Fruit fly (Drosophila melanogaster) whole organism, prepupa: ENCODE data around the gene MsrA.

Experiments
- Blimp-1 ChIP-seq: fragments of 200-800 bp; sonication (Bioruptor generic); optimal IDR thresholded peaks from 3 replicates; lab custom pipeline; 2017; ENCODE audit warnings: missing biosample characterization, missing genetic modification characterization, mild to moderate bottlenecking, moderate library complexity, missing genetic modification reagents
- CG10669 ChIP-seq: fragments of 200-800 bp; sonication (Bioruptor generic); optimal IDR thresholded peaks from 3 replicates; lab custom pipeline; 2018; ENCODE audit warnings: missing biosample characterization, mild to moderate bottlenecking, missing genetic modification characterization, moderate library complexity
- CG11294 ChIP-seq: fragments of 200-800 bp; sonication (Bioruptor generic); IDR thresholded peaks from 2 replicates; pipeline ENCODE4 v1.3.6; 2022; ENCODE audit warnings: missing biosample characterization, missing genetic modification characterization
- CG11902 ChIP-seq: fragments of 200-800 bp; sonication (Bioruptor generic); optimal IDR thresholded peaks from 3 replicates; lab custom pipeline; 2016; ENCODE audit warnings: missing biosample characterization, missing genetic modification characterization
- CG15336 ChIP-seq: fragments of 200-800 bp; sonication (Bioruptor generic); IDR thresholded peaks from 2 replicates; pipeline ENCODE4 v1.3.6; 2022; ENCODE audit warnings: missing biosample characterization, missing genetic modification characterization
- CG1621 ChIP-seq: fragments of 200-800 bp; sonication (Bioruptor generic); optimal IDR thresholded peaks from 3 replicates; lab custom pipeline; 2018; ENCODE audit warnings: missing biosample characterization, mild to moderate bottlenecking, missing genetic modification characterization
- CG32006 ChIP-seq: fragments of 200-800 bp; sonication (Bioruptor generic); optimal IDR thresholded peaks from 3 replicates; lab custom pipeline; 2017; ENCODE audit warnings: missing biosample characterization, mild to moderate bottlenecking, missing genetic modification characterization
- CG34406 ChIP-seq: fragments of 200-800 bp; sonication (Bioruptor generic); optimal IDR thresholded peaks from 3 replicates; lab custom pipeline; 2016; ENCODE audit warnings: missing biosample characterization, missing genetic modification characterization
- CG4318 ChIP-seq: fragments of 200-800 bp; sonication (Bioruptor generic); optimal IDR thresholded peaks from 3 replicates; lab custom pipeline; 2017; ENCODE audit warnings: missing biosample characterization, mild to moderate bottlenecking, missing genetic modification characterization
- CG6163 ChIP-seq: fragments of 200-800 bp; sonication (Bioruptor generic); IDR thresholded peaks from 3 replicates; pipeline ENCODE4 v1.3.6; 2022; ENCODE audit warnings: missing biosample characterization, missing genetic modification characterization
- CG6808 ChIP-seq: fragments of 200-800 bp; sonication (Bioruptor generic); optimal IDR thresholded peaks from 3 replicates; lab custom pipeline; 2017; ENCODE audit warnings: missing biosample characterization, missing genetic modification characterization, mild to moderate bottlenecking, moderate library complexity, missing genetic modification reagents
- CG8119 ChIP-seq: fragments of 200-800 bp; sonication (Bioruptor generic); IDR thresholded peaks from 3 replicates; pipeline ENCODE4 v1.3.6; 2022; ENCODE audit warnings: missing biosample characterization, missing genetic modification characterization
- CG8319 ChIP-seq: fragments of 200-800 bp; sonication (Bioruptor generic); optimal IDR thresholded peaks from 3 replicates; lab custom pipeline; 2016; ENCODE audit warnings: missing biosample characterization, missing genetic modification characterization
- Eip78C ChIP-seq: fragments of 200-800 bp; sonication (Bioruptor generic); peaks from one replicate; lab custom pipeline; 2016; ENCODE audit warnings: missing biosample characterization, missing genetic modification characterization
- Eip93F ChIP-seq: fragments of 200-800 bp; sonication (Bioruptor generic); optimal IDR thresholded peaks from 2 replicates; lab custom pipeline; 2016; ENCODE audit warnings: missing biosample characterization, mild to moderate bottlenecking, missing genetic modification characterization
- Ets96B ChIP-seq: fragments of 200-800 bp; optimal IDR thresholded peaks from 2 replicates; lab custom pipeline; 2019; ENCODE audit warnings: missing biosample characterization, mild to moderate bottlenecking, missing genetic modification characterization, moderate library complexity
- Hr4 ChIP-seq: fragments of 200-800 bp; sonication (Bioruptor generic); optimal IDR thresholded peaks from 3 replicates; lab custom pipeline; 2016; ENCODE audit warnings: missing biosample characterization, missing genetic modification characterization
- Lpt ChIP-seq: fragments of 200-800 bp; sonication (Bioruptor generic); optimal IDR thresholded peaks from 3 replicates; lab custom pipeline; 2016; ENCODE audit warnings: missing biosample characterization, missing genetic modification characterization
- Met ChIP-seq: fragments of 200-800 bp; sonication (Bioruptor generic); optimal IDR thresholded peaks from 3 replicates; lab custom pipeline; 2016; ENCODE audit warnings: missing biosample characterization, missing genetic modification characterization
- Smox ChIP-seq: fragments of 200-800 bp; sonication (Bioruptor generic); optimal IDR thresholded peaks from 3 replicates; lab custom pipeline; 2016; ENCODE audit warnings: missing biosample characterization, missing genetic modification characterization
- Sox14 ChIP-seq: fragments of 200-800 bp; sonication (Bioruptor generic); optimal IDR thresholded peaks from 3 replicates; lab custom pipeline; 2016; ENCODE audit warnings: missing biosample characterization, missing genetic modification characterization
- Sox15 ChIP-seq: fragments of 200-800 bp; sonication (Bioruptor generic); optimal IDR thresholded peaks from 3 replicates; lab custom pipeline; 2016; ENCODE audit warnings: missing biosample characterization, missing genetic modification characterization
- achi ChIP-seq: fragments of 200-800 bp; sonication (Bioruptor generic); optimal IDR thresholded peaks from 3 replicates; lab custom pipeline; 2016; ENCODE audit warnings: missing biosample characterization, missing genetic modification characterization
- acj6 ChIP-seq: fragments of 200-800 bp; sonication (Bioruptor generic); optimal IDR thresholded peaks from 3 replicates; lab custom pipeline; 2016; ENCODE audit warnings: missing biosample characterization, missing genetic modification characterization
- dac ChIP-seq: fragments of 200-800 bp; sonication (Bioruptor generic); optimal IDR thresholded peaks from 2 replicates; lab custom pipeline; 2017; ENCODE audit warnings: missing biosample characterization, mild to moderate bottlenecking, missing genetic modification characterization
- dsx ChIP-seq: fragments of 200-800 bp; optimal IDR thresholded peaks from 3 replicates; lab custom pipeline; 2019; ENCODE audit warnings: missing biosample characterization, mild to moderate bottlenecking, missing genetic modification characterization, moderate library complexity; ENCODE audit not compliant: poor library complexity, severe bottlenecking
- eg ChIP-seq: fragments of 200-800 bp; sonication (Bioruptor generic); IDR thresholded peaks from 3 replicates; pipeline ENCODE4 v1.3.6; 2022; ENCODE audit warnings: missing biosample characterization, missing genetic modification characterization
- esn ChIP-seq: fragments of 200-800 bp; sonication (Bioruptor generic); optimal IDR thresholded peaks from 2 replicates; lab custom pipeline; 2016; ENCODE audit warnings: missing biosample characterization, mild to moderate bottlenecking, missing genetic modification characterization, moderate library complexity
- fd59A ChIP-seq: fragments of 200-800 bp; sonication (Bioruptor generic); optimal IDR thresholded peaks from 2 replicates; lab custom pipeline; 2017; ENCODE audit warnings: missing biosample characterization, mild to moderate bottlenecking, missing genetic modification characterization, missing genetic modification reagents
- fd85E ChIP-seq: fragments of 200-800 bp; sonication (Bioruptor generic); optimal IDR thresholded peaks from 3 replicates; lab custom pipeline; 2016; ENCODE audit warnings: missing biosample characterization, missing genetic modification characterization
- lz ChIP-seq: fragments of 200-800 bp; sonication (Bioruptor generic); optimal IDR thresholded peaks from 3 replicates; lab custom pipeline; 2016; ENCODE audit warnings: missing biosample characterization, missing genetic modification characterization
- net ChIP-seq: fragments of 200-800 bp; sonication (Bioruptor generic); optimal IDR thresholded peaks from 3 replicates; lab custom pipeline; 2016; ENCODE audit warnings: missing biosample characterization, missing genetic modification characterization
- pdm3 ChIP-seq: fragments of 200-800 bp; sonication (Bioruptor generic); optimal IDR thresholded peaks from 3 replicates; lab custom pipeline; 2016; ENCODE audit warnings: missing biosample characterization, missing genetic modification characterization
- spab ChIP-seq: fragments of 200-800 bp; sonication (Bioruptor generic); optimal IDR thresholded peaks from 2 replicates; lab custom pipeline; 2017; ENCODE audit warnings: missing biosample characterization, mild to moderate bottlenecking, missing genetic modification characterization, missing genetic modification reagents
- ss ChIP-seq, 2 experiments: fragments of 200-800 bp; sonication (Bioruptor generic); optimal IDR thresholded peaks; 2 replicates in 1 of 2; 3 replicates in 1 of 2; lab custom pipeline; 2017 to 2018; ENCODE audit warnings: mild to moderate bottlenecking in 2 of 2, missing biosample characterization in 2 of 2, missing genetic modification characterization in 2 of 2, moderate library complexity in 1 of 2
- vri ChIP-seq: fragments of 200-800 bp; sonication (Bioruptor generic); optimal IDR thresholded peaks from 3 replicates; lab custom pipeline; 2016; ENCODE audit warnings: missing biosample characterization, mild to moderate bottlenecking, missing genetic modification characterization

Gene MsrA

DNA sequence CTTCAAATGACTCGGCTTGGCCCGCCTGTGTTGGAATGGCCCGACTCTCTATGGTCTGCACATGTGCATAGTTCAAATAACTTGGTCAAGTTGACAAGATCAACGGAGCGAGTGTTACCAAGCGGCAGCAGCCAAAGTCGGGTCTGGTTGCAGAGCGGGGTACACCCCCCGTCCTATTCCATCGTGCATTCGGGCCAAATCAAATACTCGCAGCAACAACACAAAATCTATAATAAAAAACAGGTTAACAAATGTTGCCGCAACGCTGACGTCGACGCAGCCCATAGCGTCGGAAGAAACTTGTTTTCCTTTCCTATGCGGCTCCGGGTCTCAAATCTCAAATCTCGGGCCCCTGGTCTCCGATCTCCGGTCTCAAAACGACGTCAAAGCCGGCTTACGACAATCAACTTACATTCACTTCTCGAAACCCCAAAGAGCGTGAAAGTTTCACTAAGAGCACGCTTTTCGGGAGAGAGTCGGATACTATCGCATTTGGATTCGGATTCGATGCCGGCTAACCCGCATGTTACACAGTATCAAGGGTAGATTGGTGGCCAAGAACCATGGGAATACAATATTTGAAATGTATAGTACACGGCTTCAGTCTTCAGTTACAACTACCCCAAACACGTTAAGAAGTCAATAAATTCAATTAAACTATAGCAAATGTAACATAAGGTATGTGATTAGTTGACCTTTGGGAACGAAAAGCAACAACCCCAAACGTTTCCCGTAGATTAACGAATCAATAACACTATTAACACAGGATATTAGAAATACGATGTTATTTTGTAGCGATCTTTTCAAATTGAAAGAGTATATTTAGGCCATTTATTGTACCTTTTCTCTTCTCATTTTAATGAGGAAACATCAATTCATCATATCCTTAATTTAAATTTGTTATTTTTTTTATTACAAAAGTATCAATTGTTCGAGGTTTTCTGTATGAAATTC is 23.7 kb downstream of the MsrA start (continued):
- peak; percentile 78 for TF ChIP-seq CG6808 (GFP tag; lab: Kevin White, UChicago)
- peak; percentile 11 for TF ChIP-seq dsx (GFP tag; lab: Kevin White, UChicago)
- TF ChIP-seq Met (GFP tag; lab: Kevin White, UChicago) = peak; percentile 75
- peak; percentile 28; the same call in 1 of the 2 replicates for TF ChIP-seq CG15336
- TF ChIP-seq Ets96B (tag; lab: Kevin White, UChicago) = peak; percentile 62
- TF ChIP-seq Sox15 (GFP tag; lab: Kevin White, UChicago) = peak; percentile 76
- peak; percentile 82 for TF ChIP-seq fd59A (GFP tag; lab: Kevin White, UChicago)
- TF ChIP-seq CG32006 (GFP tag; lab: Kevin White, UChicago) = peak; percentile 90
- peak; percentile 87 for TF ChIP-seq esn (GFP tag; lab: Kevin White, UChicago)
- peak; percentile 34 for TF ChIP-seq Blimp-1 (GFP tag; lab: Kevin White, UChicago)
- no peak for TF ChIP-seq fd85E (GFP tag; lab: Kevin White, UChicago)
- peak; percentile 79 for TF ChIP-seq Hr4 (GFP tag; lab: Kevin White, UChicago)
- TF ChIP-seq net = peak; percentile 79
- peak; percentile 60 for TF ChIP-seq CG10669
- peak; percentile 80 for TF ChIP-seq Smox (GFP tag; lab: Kevin White, UChicago)
- peak; percentile 8; the same call in 1 of the 3 replicates for TF ChIP-seq CG6163
- peak; percentile 24 for TF ChIP-seq vri (GFP tag; lab: Kevin White, UChicago)
- peak; percentile 79 for TF ChIP-seq pdm3 (GFP tag; lab: Kevin White, UChicago)
- TF ChIP-seq CG8319 (GFP tag; lab: Kevin White, UChicago) = peak; percentile 44
- TF ChIP-seq lz (GFP tag; lab: Kevin White, UChicago) = peak; percentile 79
- TF ChIP-seq CG4318 (GFP tag; lab: Kevin White, UChicago) = peak; percentile 60
- TF ChIP-seq CG11902 (GFP tag; lab: Kevin White, UChicago) = peak; percentile 32
- peak; percentile 48 for TF ChIP-seq Lpt (GFP tag; lab: Kevin White, UChicago)
- peak; percentile 67 for TF ChIP-seq achi (GFP tag; lab: Kevin White, UChicago)
- TF ChIP-seq spab = peak; percentile 70
- TF ChIP-seq CG34406 (GFP tag; lab: Kevin White, UChicago) = peak; percentile 76
- TF ChIP-seq Sox14 (GFP tag; lab: Kevin White, UChicago) = peak; percentile 77

- TF ChIP-seq eg (GFP tag; lab: Robert Waterston, UW) (peak; percentile 13; the same call in 2 of the 3 replicates), CG1621 (tag; lab: Kevin White, UChicago) (peak; percentile 17), CG6163 (peak; percentile 18; the same call in 1 of the 3 replicates), acj6 (no peak)
These were observed 24.4 kb downstream of the MsrA start, which contains the start of gene CrebA for dm6 chr3L:15535228-15535598. CrebA (plus strand) TSS chr3L:15535395.

dm6 chr3L:15535800-15536225 is 25.0 kb downstream of the MsrA start:
- TF ChIP-seq Eip93F (peak; percentile 23), dsx (GFP tag; lab: Kevin White, UChicago) (peak; percentile 83), dac (no peak), Sox14 (GFP tag; lab: Kevin White, UChicago) (no peak), CG1621 (tag; lab: Kevin White, UChicago) (peak; percentile 3), Eip78C (GFP tag; lab: Kevin White, UChicago) (peak; percentile 29), Blimp-1 (GFP tag; lab: Kevin White, UChicago) (peak; percentile 8), ss (GFP tag; optimal IDR thresholded peaks at IDR 0.05; lab: Kevin White, UChicago) (peak in 1 of 2 experiments; percentile 49), CG11294 (GFP tag; lab: Robert Waterston, UW) (no peak), CG6808 (GFP tag; lab: Kevin White, UChicago) (peak; percentile 25), eg (GFP tag; lab: Robert Waterston, UW) (0 out of 3 replicates have a peak, but pooled peaks have one; percentile 8), CG8119 (GFP tag; lab: Robert Waterston, UW) (0 out of 3 replicates have a peak, but pooled peaks have one; percentile 18), CG6163 (peak; percentile 7; the same call in 1 of the 3 replicates)
